Worm (Caenorhabditis elegans) whole organism, L1 larva: ENCODE data around the gene ugt-60.

Source experiments
- C04F5.9 ChIP-seq: sonication (generic microtip); optimal IDR thresholded peaks from 2 replicates; lab custom pipeline; 2016; ENCODE audit warnings: missing genetic modification characterization, missing compliant biosample characterization
- C16A3.4 ChIP-seq: fragments of 150-350 bp; optimal IDR thresholded peaks from 2 replicates; lab custom pipeline; 2014; ENCODE audit warnings: missing biosample characterization, missing genetic modification characterization
- C34B4.2 ChIP-seq: sonication (generic microtip); optimal IDR thresholded peaks from 2 replicates; lab custom pipeline; 2017; ENCODE audit warnings: mild to moderate bottlenecking, missing genetic modification characterization, missing compliant biosample characterization
- aha-1 ChIP-seq: fragments of 150-350 bp; optimal IDR thresholded peaks from 2 replicates; lab custom pipeline; 2014; ENCODE audit warnings: missing biosample characterization, missing genetic modification characterization
- blmp-1 ChIP-seq: fragments of 150-350 bp; optimal IDR thresholded peaks from 2 replicates; lab custom pipeline; 2014; ENCODE audit warnings: missing biosample characterization, missing genetic modification characterization
- ceh-63 ChIP-seq: fragments of 200-800 bp; sonication (Bioruptor generic); optimal IDR thresholded peaks from 2 replicates; lab custom pipeline; 2018; ENCODE audit warnings: mild to moderate bottlenecking, missing genetic modification characterization, missing compliant biosample characterization
- ceh-82 ChIP-seq, 3 experiments: fragments of 150-350 bp in 1 of 3; sonication (generic microtip) in 2 of 3; optimal IDR thresholded peaks; 2 replicates each; lab custom pipeline; 2014 to 2017; ENCODE audit warnings: missing biosample characterization in 3 of 3, missing genetic modification characterization in 3 of 3
- dpl-1 ChIP-seq, 3 experiments: fragments of 150-350 bp in 2 of 3; sonication (generic microtip) in 1 of 3; optimal IDR thresholded peaks; 2 replicates each; lab custom pipeline; 2014 to 2017; ENCODE audit warnings: missing biosample characterization in 3 of 3, missing genetic modification characterization in 3 of 3, missing genetic modification reagents in 3 of 3
- dsc-1 ChIP-seq: sonication (generic microtip); optimal IDR thresholded peaks from 2 replicates; lab custom pipeline; 2016; ENCODE audit warnings: mild to moderate bottlenecking, missing genetic modification characterization, missing compliant biosample characterization
- efl-1 ChIP-seq, 4 experiments: fragments of 150-350 bp; optimal IDR thresholded peaks in 3 of 4; peaks in 1 of 4; 1 replicate in 1 of 4; 2 replicates in 3 of 4; lab custom pipeline; 2014; ENCODE audit warnings: missing biosample characterization in 2 of 4, missing genetic modification characterization in 2 of 4, missing genetic modification reagents in 2 of 4
- elt-2 ChIP-seq: sonication (generic microtip); optimal IDR thresholded peaks from 2 replicates; lab custom pipeline; 2016; ENCODE audit warnings: missing genetic modification characterization, mild to moderate bottlenecking, inconsistent platforms, missing compliant biosample characterization, missing genetic modification reagents
- elt-3 ChIP-seq, 6 experiments: fragments of 150-350 bp in 1 of 6; sonication (generic microtip); optimal IDR thresholded peaks; 2 replicates each; lab custom pipeline; 2017 to 2018; ENCODE audit warnings: missing biosample characterization in 6 of 6, missing genetic modification characterization in 6 of 6, inconsistent platforms in 1 of 6
- ets-5 ChIP-seq: fragments of 200-800 bp; sonication (Bioruptor generic); IDR thresholded peaks from 2 replicates; pipeline ENCODE4 v1.3.6; 2022; ENCODE audit warnings: missing genetic modification characterization, missing compliant biosample characterization
- isw-1 ChIP-seq: fragments of 200-800 bp; sonication (Bioruptor generic); IDR thresholded peaks from 2 replicates; pipeline ENCODE4 v1.3.6; 2022; ENCODE audit warnings: missing genetic modification characterization, missing compliant biosample characterization
- jun-1 ChIP-seq: fragments of 150-350 bp; optimal IDR thresholded peaks from 2 replicates; lab custom pipeline; 2014; ENCODE audit warnings: missing biosample characterization, missing genetic modification reagents, missing genetic modification characterization
- lin-15B ChIP-seq: fragments of 150-350 bp; sonication (generic microtip); optimal IDR thresholded peaks from 3 replicates; lab custom pipeline; 2014; ENCODE audit warnings: missing biosample characterization, missing genetic modification characterization
- lin-35 ChIP-seq, 2 experiments: fragments of 150-350 bp; optimal IDR thresholded peaks; 2 replicates each; lab custom pipeline; 2014; ENCODE audit warnings: missing biosample characterization in 2 of 2, missing genetic modification characterization in 2 of 2, missing genetic modification reagents in 2 of 2
- lir-3 ChIP-seq: sonication (generic microtip); optimal IDR thresholded peaks from 2 replicates; lab custom pipeline; 2016; ENCODE audit warnings: mild to moderate bottlenecking, missing genetic modification characterization, moderate library complexity, missing compliant biosample characterization; ENCODE audit not compliant: poor library complexity
- mdl-1 ChIP-seq, 2 experiments: fragments of 150-350 bp; optimal IDR thresholded peaks; 2 replicates each; lab custom pipeline; 2014 to 2017; ENCODE audit warnings: missing biosample characterization in 2 of 2, missing genetic modification characterization in 2 of 2, inconsistent platforms in 1 of 2
- mef-2 ChIP-seq: fragments of 150-350 bp; optimal IDR thresholded peaks from 2 replicates; lab custom pipeline; 2014; ENCODE audit warnings: missing biosample characterization, missing genetic modification characterization
- nhr-11 ChIP-seq: fragments of 150-350 bp; optimal IDR thresholded peaks from 2 replicates; lab custom pipeline; 2014; ENCODE audit warnings: missing biosample characterization, missing genetic modification characterization
- nhr-20 ChIP-seq: sonication (generic microtip); optimal IDR thresholded peaks from 2 replicates; lab custom pipeline; 2016; ENCODE audit warnings: mild to moderate bottlenecking, missing genetic modification characterization, missing compliant biosample characterization
- nhr-237 ChIP-seq: fragments of 150-350 bp; optimal IDR thresholded peaks from 2 replicates; lab custom pipeline; 2014; ENCODE audit warnings: missing biosample characterization, missing genetic modification characterization
- nhr-28 ChIP-seq: fragments of 150-350 bp; optimal IDR thresholded peaks from 2 replicates; lab custom pipeline; 2014; ENCODE audit warnings: missing biosample characterization, missing genetic modification characterization
- nhr-71 ChIP-seq: sonication (generic microtip); optimal IDR thresholded peaks from 2 replicates; lab custom pipeline; 2016; ENCODE audit warnings: mild to moderate bottlenecking, missing genetic modification characterization, moderate library complexity, missing compliant biosample characterization
- nhr-76 ChIP-seq: sonication (generic microtip); optimal IDR thresholded peaks from 2 replicates; lab custom pipeline; 2017; ENCODE audit warnings: missing biosample characterization, missing genetic modification characterization
- nhr-84 ChIP-seq: sonication (generic microtip); optimal IDR thresholded peaks from 2 replicates; lab custom pipeline; 2017; ENCODE audit warnings: missing biosample characterization, missing genetic modification characterization
- nhr-85 ChIP-seq: sonication (generic microtip); peaks from one replicate; lab custom pipeline; 2016; ENCODE audit warnings: missing genetic modification characterization, inconsistent platforms, missing compliant biosample characterization
- pag-3 ChIP-seq: sonication (generic microtip); optimal IDR thresholded peaks from 2 replicates; lab custom pipeline; 2017; ENCODE audit warnings: missing genetic modification characterization, mild to moderate bottlenecking, missing compliant biosample characterization, antibody characterized with exemption, borderline replicate concordance; ENCODE audit not compliant: insufficient read depth
- pqm-1 ChIP-seq: sonication (generic microtip); optimal IDR thresholded peaks from 3 replicates; lab custom pipeline; 2017; ENCODE audit warnings: missing biosample characterization, missing genetic modification characterization
- snpc-4 ChIP-seq: fragments of 150-350 bp; optimal IDR thresholded peaks from 2 replicates; lab custom pipeline; 2014; ENCODE audit warnings: missing biosample characterization, missing genetic modification characterization
- sup-37 ChIP-seq: fragments of 200-800 bp; sonication (Bioruptor generic); optimal IDR thresholded peaks from 2 replicates; lab custom pipeline; 2018; ENCODE audit warnings: mild to moderate bottlenecking, missing genetic modification characterization, missing compliant biosample characterization
- swsn-7 ChIP-seq: sonication (generic microtip); optimal IDR thresholded peaks from 2 replicates; lab custom pipeline; 2016; ENCODE audit warnings: missing genetic modification characterization, missing compliant biosample characterization
- tlp-1 ChIP-seq: fragments of 150-350 bp; optimal IDR thresholded peaks from 2 replicates; lab custom pipeline; 2014; ENCODE audit warnings: missing biosample characterization, missing genetic modification characterization
- unc-130 ChIP-seq: fragments of 150-350 bp; optimal IDR thresholded peaks from 2 replicates; lab custom pipeline; 2017; ENCODE audit warnings: missing biosample characterization, missing genetic modification characterization, inconsistent platforms
- unc-86 ChIP-seq: sonication (generic microtip); optimal IDR thresholded peaks from 2 replicates; lab custom pipeline; 2016; ENCODE audit warnings: missing genetic modification characterization, missing compliant biosample characterization
- unc-98 ChIP-seq: fragments of 200-800 bp; sonication (Bioruptor generic); IDR thresholded peaks from 2 replicates; pipeline ENCODE4 v1.3.6; 2022; ENCODE audit warnings: missing genetic modification characterization, missing compliant biosample characterization
- xbp-1 ChIP-seq: sonication (generic microtip); optimal IDR thresholded peaks from 2 replicates; lab custom pipeline; 2016; ENCODE audit warnings: missing genetic modification characterization, missing compliant biosample characterization
- zag-1 ChIP-seq: fragments of 150-350 bp; optimal IDR thresholded peaks from 2 replicates; lab custom pipeline; 2014; ENCODE audit warnings: missing biosample characterization, missing genetic modification characterization
- zip-4 ChIP-seq: fragments of 200-800 bp; sonication (Bioruptor generic); optimal IDR thresholded peaks from 2 replicates; lab custom pipeline; 2018; ENCODE audit warnings: mild to moderate bottlenecking, missing genetic modification characterization, moderate library complexity, missing compliant biosample characterization
- ztf-4 ChIP-seq: fragments of 150-350 bp; optimal IDR thresholded peaks from 2 replicates; lab custom pipeline; 2014; ENCODE audit warnings: missing biosample characterization, missing genetic modification characterization

ugt-60 gene

ce11 chrIII:9678819-9679218 lies at the start of gene ugt-60:
ugt-60 (minus strand) TSS chrIII:9679051.
- TF ChIP-seq nhr-85 (tag; lab: Kevin White, UChicago) (peak; percentile 56), dpl-1 (GFP tag; optimal IDR thresholded peaks at IDR 0.05; lab: Kevin White, UChicago) (no peak), elt-3 (tag; optimal IDR thresholded peaks at IDR 0.05; lab: Kevin White, UChicago) (peak in 3 of 6 experiments; percentile 23 to 47 (median 33))
- TF ChIP-seq, all 84 proteins: peak for 2

ce11 chrIII:9727439-9727838 lies 48.6 kb upstream of the ugt-60 start, which contains the start of gene C07A9.12:
C07A9.12 (minus strand) TSS chrIII:9727539.
- no peak for TF ChIP-seq snpc-4 (tag; lab: Kevin White, UChicago)
- peak; percentile 3 for TF ChIP-seq dsc-1 (tag; lab: Kevin White, UChicago)

ce11 chrIII:9725114-9725513 lies 46.3 kb upstream of the ugt-60 start, which contains the start of gene clec-162:
clec-162 (minus strand) TSS chrIII:9725214.
- TF ChIP-seq ets-5 (GFP tag; lab: Robert Waterston, UW) (no peak), snpc-4 (tag; lab: Kevin White, UChicago) (no peak), ceh-82 (tag; optimal IDR thresholded peaks at IDR 0.05; lab: Kevin White, UChicago) (no peak), unc-98 (GFP tag; lab: Robert Waterston, UW) (no peak), lir-3 (tag; lab: Kevin White, UChicago) (no peak), aha-1 (tag; lab: Kevin White, UChicago) (no peak), nhr-76 (tag; lab: Kevin White, UChicago) (no peak), zip-4 (GFP tag; lab: Kevin White, UChicago) (no peak), nhr-84 (no peak), sup-37 (no peak), lin-35 (GFP tag; optimal IDR thresholded peaks at IDR 0.05; lab: Kevin White, UChicago) (no peak), nhr-28 (no peak), ceh-63 (no peak), C04F5.9 (tag; lab: Kevin White, UChicago) (no peak), C16A3.4 (no peak)
- TF ChIP-seq, all 84 proteins: peak for 0

- TF ChIP-seq efl-1 (optimal IDR thresholded peaks at IDR 0.05; lab: Kevin White, UChicago) (no peak), efl-1 (GFP tag; optimal IDR thresholded peaks at IDR 0.05 in 1 of 2; lab: Kevin White, UChicago) (no peak), nhr-20 (tag; lab: Kevin White, UChicago) (peak; percentile 5), pqm-1 (tag; lab: Kevin White, UChicago) (peak; percentile 44), ceh-63 (no peak), nhr-71 (tag; lab: Kevin White, UChicago) (peak; percentile 8), tlp-1 (tag; lab: Kevin White, UChicago) (peak; percentile 59), ztf-4 (tag; lab: Kevin White, UChicago) (no peak), swsn-7 (tag; lab: Kevin White, UChicago) (no peak), blmp-1 (no peak), zag-1 (tag; lab: Kevin White, UChicago) (no peak), aha-1 (tag; lab: Kevin White, UChicago) (no peak), lin-35 (GFP tag; optimal IDR thresholded peaks at IDR 0.05; lab: Kevin White, UChicago) (peak in 1 of 2 experiments; percentile 26), elt-2 (tag; lab: Kevin White, UChicago) (peak; percentile 91), C34B4.2 (tag; lab: Kevin White, UChicago) (no peak)
- TF ChIP-seq, all 84 proteins: peak for 6
These were observed 43.1 kb upstream of the ugt-60 start for ce11 chrIII:9721991-9722390.

ce11 chrIII:9720191-9720590 lies 41.3 kb upstream of the ugt-60 start, which contains the start of gene ncx-7:
ncx-7 (minus strand) TSS chrIII:9720291.
- peak; percentile 39 for TF ChIP-seq elt-2 (tag; lab: Kevin White, UChicago)
- TF ChIP-seq ztf-4 (tag; lab: Kevin White, UChicago): no peak
- TF ChIP-seq, all 84 proteins: peak for 1

- TF ChIP-seq unc-130 (tag; lab: Kevin White, UChicago): no peak
- no peak for TF ChIP-seq nhr-84
- peak; percentile 32 for TF ChIP-seq unc-86 (tag; lab: Kevin White, UChicago)
- TF ChIP-seq isw-1 (GFP tag; lab: Robert Waterston, UW): no peak
- TF ChIP-seq pag-3 (tag; lab: Kevin White, UChicago): no peak
- TF ChIP-seq lin-15B: peak; percentile 35
- TF ChIP-seq nhr-237 (tag; lab: Kevin White, UChicago): no peak
- TF ChIP-seq mef-2 (tag; lab: Kevin White, UChicago): no peak
- no peak for TF ChIP-seq aha-1 (tag; lab: Kevin White, UChicago)
- TF ChIP-seq nhr-71 (tag; lab: Kevin White, UChicago): peak; percentile 89
- TF ChIP-seq mdl-1 (tag; optimal IDR thresholded peaks at IDR 0.05; lab: Kevin White, UChicago): peak in 1 of 2 experiments; percentile 54
- peak; percentile 99 for TF ChIP-seq snpc-4 (tag; lab: Kevin White, UChicago)
- peak; percentile 58 for TF ChIP-seq xbp-1 (tag; lab: Kevin White, UChicago)
- TF ChIP-seq nhr-11: no peak
- peak; percentile 64 for TF ChIP-seq zip-4 (GFP tag; lab: Kevin White, UChicago)
- TF ChIP-seq jun-1 (tag; lab: Kevin White, UChicago): peak; percentile 4
- no peak for TF ChIP-seq blmp-1
These were observed 38.4 kb upstream of the ugt-60 start for ce11 chrIII:9717243-9717642.
